Worm (Caenorhabditis elegans) whole organism, young adult: Measurements from ENCODE around the gene K05B2.2.
A peak's percentile ranks its signal among the peaks of the same experiment; 100 is the strongest.

Experiments used
- K12H6.12 ChIP-seq: fragments of 200-800 bp; sonication (Bioruptor generic); optimal IDR thresholded peaks from 2 replicates; lab custom pipeline; 2018; ENCODE audit warnings: mild to moderate bottlenecking, missing genetic modification characterization, missing compliant biosample characterization
- bed-2 ChIP-seq: fragments of 200-800 bp; sonication (Bioruptor generic); IDR thresholded peaks from 2 replicates; pipeline ENCODE4 v1.3.6; 2022; ENCODE audit warnings: missing genetic modification reagents, missing genetic modification characterization, missing compliant biosample characterization
- egrh-3 ChIP-seq: fragments of 200-800 bp; sonication (Bioruptor generic); IDR thresholded peaks from 2 replicates; pipeline ENCODE4 v1.3.6; 2022; ENCODE audit warnings: missing genetic modification reagents, missing genetic modification characterization, missing compliant biosample characterization
- lir-1 ChIP-seq: fragments of 200-800 bp; sonication (Bioruptor generic); conservative IDR thresholded peaks from 2 replicates; pipeline ENCODE4 v1.3.6; 2022; ENCODE audit warnings: missing genetic modification reagents, missing genetic modification characterization, missing compliant biosample characterization
- ztf-22 ChIP-seq: fragments of 200-800 bp; sonication (Bioruptor generic); optimal IDR thresholded peaks from 2 replicates; lab custom pipeline; 2018; ENCODE audit warnings: mild to moderate bottlenecking, missing genetic modification characterization, moderate library complexity, missing compliant biosample characterization

The K05B2.2 gene

DNA sequence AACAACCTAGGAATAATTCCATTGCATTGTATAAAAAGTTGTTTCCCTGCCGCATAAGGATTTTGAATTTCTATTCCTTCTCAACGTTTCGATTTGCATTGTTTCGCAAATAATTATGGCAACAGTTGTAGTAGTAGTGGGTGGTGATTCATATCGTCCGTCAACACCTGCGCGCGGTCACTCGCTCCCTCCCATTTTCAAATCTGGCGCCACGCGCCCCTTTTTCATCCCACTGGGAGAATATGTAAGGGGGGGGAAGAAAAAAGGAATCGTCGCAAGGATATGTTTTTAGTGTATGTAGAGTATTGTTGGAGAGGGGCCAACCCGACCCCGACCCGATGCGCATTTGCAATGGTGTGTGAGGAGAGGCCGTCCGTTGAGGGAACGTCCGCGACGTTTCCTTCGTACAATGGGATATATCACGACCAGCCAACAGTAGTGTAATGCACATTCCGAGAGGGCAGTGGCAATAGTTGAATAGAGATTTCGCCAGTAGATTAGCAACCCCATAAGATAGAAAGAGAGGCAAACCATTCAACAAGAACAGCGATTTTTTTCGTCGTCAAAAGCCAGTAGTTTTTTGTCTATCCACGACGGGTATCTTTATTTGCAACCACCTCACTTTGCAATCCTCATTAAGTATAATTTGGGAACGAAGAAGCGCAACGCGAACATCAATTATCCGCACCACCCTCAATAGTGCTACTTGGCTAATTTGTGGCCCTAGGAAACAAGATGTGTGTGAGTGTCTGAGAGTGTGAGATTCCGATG, 55.2 kb downstream of the K05B2.2 start (continued):
- TF ChIP-seq ztf-22 (GFP tag; lab: Kevin White, UChicago) (no peak), K12H6.12 (tag; lab: Kevin White, UChicago) (no peak), bed-2 (GFP tag; lab: Robert Waterston, UW) (peak; percentile 26; the same call in 1 of the 2 replicates), lir-1 (GFP tag; lab: Robert Waterston, UW) (no peak), egrh-3 (no peak)
